Worm (Caenorhabditis elegans): ENCODE results near the gene F14H3.6.

F14H3.6 gene

ce11 chrV:16057010-16057463, 1.7 kb downstream of the F14H3.6 start, which contains the start of gene F14H3.5:
F14H3.5 (minus strand) TSS chrV:16057060.
- no peak for TF ChIP-seq eyg-1 (tag; optimal IDR thresholded peaks at IDR 0.05)
- no peak for TF ChIP-seq ceh-6 (GFP tag; optimal IDR thresholded peaks at IDR 0.05)
- TF ChIP-seq F13H6.1 (tag; optimal IDR thresholded peaks at IDR 0.05): no peak
- TF ChIP-seq ceh-24 (tag; optimal IDR thresholded peaks at IDR 0.05): no peak
- no peak for TF ChIP-seq sox-2 (GFP tag; IDR thresholded peaks at IDR 0.05)

- TF ChIP-seq che-1 (tag; optimal IDR thresholded peaks at IDR 0.05): no peak
- TF ChIP-seq ttx-3 (tag; optimal IDR thresholded peaks at IDR 0.05): no peak
- TF ChIP-seq pha-4 (tag; optimal IDR thresholded peaks at IDR 0.05): no peak
- TF ChIP-seq ceh-18 (tag; optimal IDR thresholded peaks at IDR 0.05): no peak
- TF ChIP-seq unc-42 (tag; optimal IDR thresholded peaks at IDR 0.05): no peak
- no peak for TF ChIP-seq lim-6 (tag; optimal IDR thresholded peaks at IDR 0.05)
Observed at ce11 chrV:16055031-16055430, 3.7 kb downstream of the F14H3.6 start, which contains the start of gene F14H3.4. F14H3.4 (minus strand) TSS chrV:16055072.

ce11 chrV:16053373-16053772, 5.3 kb downstream of the F14H3.6 start, which contains the start of gene F14H3.3:
F14H3.3 (minus strand) TSS chrV:16053473.
- TF ChIP-seq unc-42 (tag; optimal IDR thresholded peaks at IDR 0.05): no peak
- TF ChIP-seq ceh-45 (GFP tag; IDR thresholded peaks at IDR 0.05): no peak
- no peak for TF ChIP-seq hlh-13 (GFP tag; optimal IDR thresholded peaks at IDR 0.05)

ce11 chrV:16049177-16049576, 9.5 kb downstream of the F14H3.6 start, which contains the start of gene best-12:
best-12 (plus strand) TSS chrV:16049477.
- TF ChIP-seq tbx-2 (tag; optimal IDR thresholded peaks at IDR 0.05): no peak
- no peak for TF ChIP-seq pqm-1 (tag; optimal IDR thresholded peaks at IDR 0.05)
- no peak for TF ChIP-seq pros-1 (tag; optimal IDR thresholded peaks at IDR 0.05)
- no peak for TF ChIP-seq lim-6 (tag; optimal IDR thresholded peaks at IDR 0.05)
- TF ChIP-seq ceh-18 (tag; optimal IDR thresholded peaks at IDR 0.05): no peak
- TF ChIP-seq nhr-11 (tag; optimal IDR thresholded peaks at IDR 0.05): no peak
- TF ChIP-seq C08G9.2 (tag; optimal IDR thresholded peaks at IDR 0.05): no peak
- TF ChIP-seq sdc-2 (tag; optimal IDR thresholded peaks at IDR 0.05): no peak
- no peak for TF ChIP-seq sox-2 (GFP tag; IDR thresholded peaks at IDR 0.05)
- no peak for TF ChIP-seq ztf-16 (tag; optimal IDR thresholded peaks at IDR 0.05)
- no peak for TF ChIP-seq pha-2 (tag; optimal IDR thresholded peaks at IDR 0.05)
- TF ChIP-seq nhr-232 (tag; optimal IDR thresholded peaks at IDR 0.05): no peak
- no peak for TF ChIP-seq rnt-1 (tag; optimal IDR thresholded peaks at IDR 0.05)

ce11 chrV:16047508-16047907, 11.2 kb downstream of the F14H3.6 start, which contains the start of gene str-198:
str-198 (plus strand) TSS chrV:16047808.
- no peak for TF ChIP-seq hlh-13 (GFP tag; optimal IDR thresholded peaks at IDR 0.05)
- no peak for TF ChIP-seq nhr-232 (tag; optimal IDR thresholded peaks at IDR 0.05)
- TF ChIP-seq ceh-14 (tag; optimal IDR thresholded peaks at IDR 0.05): no peak
- TF ChIP-seq pax-1 (tag; optimal IDR thresholded peaks at IDR 0.05): no peak
- TF ChIP-seq K09A11.1 (tag; optimal IDR thresholded peaks at IDR 0.05; ENCODE audit: insufficient read depth): no peak
- TF ChIP-seq unc-86 (tag; optimal IDR thresholded peaks at IDR 0.05): no peak
- no peak for TF ChIP-seq tbx-7 (tag; optimal IDR thresholded peaks at IDR 0.05)
- no peak for TF ChIP-seq rnt-1 (tag; optimal IDR thresholded peaks at IDR 0.05)
- no peak for TF ChIP-seq tbx-2 (tag; optimal IDR thresholded peaks at IDR 0.05)
- TF ChIP-seq sox-4 (tag; optimal IDR thresholded peaks at IDR 0.05): no peak
- TF ChIP-seq lim-6 (tag; optimal IDR thresholded peaks at IDR 0.05): no peak
- no peak for TF ChIP-seq ceh-24 (tag; optimal IDR thresholded peaks at IDR 0.05)
- no peak for TF ChIP-seq pha-2 (tag; optimal IDR thresholded peaks at IDR 0.05)
- no peak for TF ChIP-seq ceh-22 (tag; optimal IDR thresholded peaks at IDR 0.05)
- TF ChIP-seq Y22D7AL.16 (tag; optimal IDR thresholded peaks at IDR 0.05): no peak

- TF ChIP-seq eyg-1 (tag; optimal IDR thresholded peaks at IDR 0.05): no peak
- TF ChIP-seq ceh-6 (GFP tag; optimal IDR thresholded peaks at IDR 0.05): no peak
- TF ChIP-seq nhr-11 (tag; optimal IDR thresholded peaks at IDR 0.05): no peak
- TF ChIP-seq elt-4 (tag; optimal IDR thresholded peaks at IDR 0.05): no peak
- TF ChIP-seq ztf-16 (tag; optimal IDR thresholded peaks at IDR 0.05): no peak
- no peak for TF ChIP-seq zip-5 (tag; optimal IDR thresholded peaks at IDR 0.05)
- no peak for TF ChIP-seq hlh-30 (tag; optimal IDR thresholded peaks at IDR 0.05; ENCODE audit: insufficient read depth)
- TF ChIP-seq ceh-24 (tag; optimal IDR thresholded peaks at IDR 0.05): no peak
- no peak for TF ChIP-seq unc-3 (GFP tag; conservative IDR thresholded peaks at IDR 0.05)
- TF ChIP-seq unc-3 (tag; optimal IDR thresholded peaks at IDR 0.05): no peak
- TF ChIP-seq pros-1 (tag; optimal IDR thresholded peaks at IDR 0.05): no peak
- TF ChIP-seq ceh-9 (tag; optimal IDR thresholded peaks at IDR 0.05): no peak
- TF ChIP-seq ets-4 (tag; optimal IDR thresholded peaks at IDR 0.05): no peak
- TF ChIP-seq che-1 (tag; optimal IDR thresholded peaks at IDR 0.05): no peak
- TF ChIP-seq fkh-6 (tag; optimal IDR thresholded peaks at IDR 0.05): no peak
- no peak for TF ChIP-seq C08G9.2 (tag; optimal IDR thresholded peaks at IDR 0.05)
- no peak for TF ChIP-seq sox-4 (tag; optimal IDR thresholded peaks at IDR 0.05)
Observed at ce11 chrV:16047052-16047451, 11.6 kb downstream of the F14H3.6 start.

Data from whole organism, late embryonic.